Fruit fly (Drosophila melanogaster): ENCODE results near the gene Hou.

DNA sequence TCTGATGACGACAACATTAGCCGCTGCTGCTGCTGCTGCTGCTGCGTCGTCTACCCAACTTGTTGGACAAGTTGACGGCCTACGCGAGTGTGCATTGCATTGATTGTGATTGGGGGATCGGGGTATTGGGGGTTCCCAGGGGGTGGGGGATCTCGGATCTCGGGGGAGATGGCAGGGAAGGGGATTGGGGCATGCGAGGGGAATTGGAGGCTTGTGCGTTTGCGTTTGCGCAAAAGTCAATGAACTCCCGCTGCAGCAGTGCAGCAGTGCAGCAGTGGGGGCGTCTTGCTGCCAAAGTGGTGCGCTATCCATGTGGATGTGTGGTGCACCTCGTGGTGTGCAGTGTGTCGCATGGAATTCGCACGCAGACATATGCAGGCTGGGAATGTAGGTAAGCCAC lies 26.5 kb upstream of the Hou start:
- TF ChIP-seq Eip75B (GFP tag; optimal IDR thresholded peaks at IDR 0.05) (no peak), Sox102F (GFP tag; optimal IDR thresholded peaks at IDR 0.05) (no peak), CG16779 (tag; optimal IDR thresholded peaks at IDR 0.05) (no peak), fd59A (GFP tag; optimal IDR thresholded peaks at IDR 0.05) (no peak), CG3032 (tag; optimal IDR thresholded peaks at IDR 0.05) (no peak), Sox15 (GFP tag; optimal IDR thresholded peaks at IDR 0.05) (no peak), net (GFP tag; optimal IDR thresholded peaks at IDR 0.05) (no peak), CG4318 (GFP tag; optimal IDR thresholded peaks at IDR 0.05) (no peak), Eip78C (GFP tag) (no peak), CG11762 (GFP tag; optimal IDR thresholded peaks at IDR 0.05; ENCODE audit: insufficient read depth) (no peak)

Measured in whole organism, prepupa.